Worm (Caenorhabditis elegans) whole organism, young adult: Measurements from ENCODE around the gene rpl-11.1.

Source experiments
- B0019.2 ChIP-seq: fragments of 200-800 bp; sonication (Bioruptor generic); conservative IDR thresholded peaks from 2 replicates; pipeline ENCODE4 v1.3.6; 2022; ENCODE audit warnings: missing genetic modification reagents, missing genetic modification characterization, missing compliant biosample characterization
- C06A6.2 ChIP-seq: fragments of 200-800 bp; sonication (Bioruptor generic); conservative IDR thresholded peaks from 2 replicates; pipeline ENCODE4 v1.3.6; 2022; ENCODE audit warnings: missing genetic modification characterization, missing compliant biosample characterization
- C17E4.6 ChIP-seq: fragments of 200-800 bp; sonication (Bioruptor generic); IDR thresholded peaks from 2 replicates; pipeline ENCODE4 v1.3.6; 2022; ENCODE audit warnings: missing genetic modification reagents, missing genetic modification characterization, missing compliant biosample characterization
- F33H1.4 ChIP-seq: fragments of 200-800 bp; sonication (Bioruptor generic); IDR thresholded peaks from 2 replicates; pipeline ENCODE4 v1.3.6; 2022; ENCODE audit warnings: missing genetic modification reagents, missing genetic modification characterization, missing compliant biosample characterization
- F57C9.4 ChIP-seq: sonication (generic microtip); optimal IDR thresholded peaks from 2 replicates; lab custom pipeline; 2017; ENCODE audit warnings: mild to moderate bottlenecking, missing genetic modification characterization, missing compliant biosample characterization
- K12H6.12 ChIP-seq: fragments of 200-800 bp; sonication (Bioruptor generic); optimal IDR thresholded peaks from 2 replicates; lab custom pipeline; 2018; ENCODE audit warnings: mild to moderate bottlenecking, missing genetic modification characterization, missing compliant biosample characterization
- Y67H2A.10 ChIP-seq: fragments of 200-800 bp; sonication (Bioruptor generic); conservative IDR thresholded peaks from 2 replicates; pipeline ENCODE4 v1.3.6; 2022; ENCODE audit warnings: missing genetic modification reagents, missing genetic modification characterization, missing compliant biosample characterization
- akir-1 ChIP-seq: fragments of 200-800 bp; sonication (Bioruptor generic); optimal IDR thresholded peaks from 2 replicates; lab custom pipeline; 2018; ENCODE audit warnings: mild to moderate bottlenecking, missing genetic modification characterization, moderate library complexity, missing compliant biosample characterization
- ama-1 ChIP-seq, 3 experiments: fragments of 150-350 bp in 1 of 3; sonication (generic microtip) in 2 of 3; optimal IDR thresholded peaks; 2 replicates each; lab custom pipeline; 2014 to 2018; ENCODE audit warnings: missing biosample characterization in 2 of 3, missing genetic modification characterization in 2 of 3, missing genetic modification reagents in 2 of 3
- aptf-2 ChIP-seq: fragments of 200-800 bp; sonication (Bioruptor generic); conservative IDR thresholded peaks from 2 replicates; pipeline ENCODE4 v1.3.6; 2022; ENCODE audit warnings: missing genetic modification reagents, missing genetic modification characterization, missing compliant biosample characterization
- attf-3 ChIP-seq: fragments of 200-800 bp; sonication (Bioruptor generic); conservative IDR thresholded peaks from 2 replicates; pipeline ENCODE4 v1.3.6; 2022; ENCODE audit warnings: missing genetic modification reagents, missing genetic modification characterization, missing compliant biosample characterization
- attf-5 ChIP-seq: fragments of 200-800 bp; sonication (Bioruptor generic); optimal IDR thresholded peaks from 2 replicates; lab custom pipeline; 2018; ENCODE audit warnings: mild to moderate bottlenecking, missing genetic modification characterization, missing compliant biosample characterization
- bed-1 ChIP-seq: fragments of 200-800 bp; sonication (Bioruptor generic); IDR thresholded peaks from 2 replicates; pipeline ENCODE4 v1.3.6; 2022; ENCODE audit warnings: missing genetic modification reagents, missing genetic modification characterization, missing compliant biosample characterization
- cebp-1 ChIP-seq, 2 experiments: fragments of 200-800 bp in 1 of 2; sonication (Bioruptor generic) in 1 of 2; sonication (generic microtip) in 1 of 2; IDR thresholded peaks in 1 of 2; optimal IDR thresholded peaks in 1 of 2; 2 replicates each; pipeline versions ENCODE4 v1.3.6 to Lab custom; 2017 to 2022; ENCODE audit warnings: missing compliant biosample characterization in 2 of 2, missing genetic modification characterization in 2 of 2, mild to moderate bottlenecking in 1 of 2, missing genetic modification reagents in 1 of 2, moderate library complexity in 1 of 2
- cebp-2 ChIP-seq: fragments of 200-800 bp; sonication (Bioruptor generic); IDR thresholded peaks from 2 replicates; pipeline ENCODE4 v1.3.6; 2022; ENCODE audit warnings: missing genetic modification characterization, missing compliant biosample characterization
- ceh-91 ChIP-seq: fragments of 200-800 bp; sonication (Bioruptor generic); IDR thresholded peaks from 2 replicates; pipeline ENCODE4 v1.3.6; 2022; ENCODE audit warnings: missing genetic modification reagents, missing genetic modification characterization, missing compliant biosample characterization
- efl-1 ChIP-seq: fragments of 150-350 bp; optimal IDR thresholded peaks from 2 replicates; lab custom pipeline; 2014; ENCODE audit warnings: missing biosample characterization, missing genetic modification reagents, missing genetic modification characterization
- egl-44 ChIP-seq: fragments of 200-800 bp; sonication (Bioruptor generic); IDR thresholded peaks from 2 replicates; pipeline ENCODE4 v1.3.6; 2022; ENCODE audit warnings: missing genetic modification reagents, missing genetic modification characterization, missing compliant biosample characterization
- egrh-3 ChIP-seq: fragments of 200-800 bp; sonication (Bioruptor generic); IDR thresholded peaks from 2 replicates; pipeline ENCODE4 v1.3.6; 2022; ENCODE audit warnings: missing genetic modification reagents, missing genetic modification characterization, missing compliant biosample characterization
- ekl-4 ChIP-seq: fragments of 200-800 bp; sonication (Bioruptor generic); IDR thresholded peaks from 2 replicates; pipeline ENCODE4 v1.3.6; 2022; ENCODE audit warnings: missing genetic modification reagents, missing genetic modification characterization, missing compliant biosample characterization
- ets-4 ChIP-seq: fragments of 200-800 bp; sonication (Bioruptor generic); optimal IDR thresholded peaks from 2 replicates; lab custom pipeline; 2018; ENCODE audit warnings: mild to moderate bottlenecking, missing genetic modification characterization, missing compliant biosample characterization
- him-1 ChIP-seq: sonication (generic microtip); optimal IDR thresholded peaks from 2 replicates; lab custom pipeline; 2016; ENCODE audit warnings: missing genotype, missing genetic modification reagents, missing genetic modification characterization, missing compliant biosample characterization
- hmg-1.2 ChIP-seq: fragments of 200-800 bp; sonication (Bioruptor generic); IDR thresholded peaks from 2 replicates; pipeline ENCODE4 v1.3.6; 2022; ENCODE audit warnings: missing genetic modification reagents, missing genetic modification characterization, missing compliant biosample characterization
- hmg-20 ChIP-seq: fragments of 200-800 bp; sonication (Bioruptor generic); IDR thresholded peaks from 2 replicates; pipeline ENCODE4 v1.3.6; 2022; ENCODE audit warnings: missing genetic modification reagents, missing genetic modification characterization, missing compliant biosample characterization
- hrde-1 ChIP-seq: sonication (generic microtip); optimal IDR thresholded peaks from 2 replicates; lab custom pipeline; 2016; ENCODE audit warnings: missing genetic modification characterization, mild to moderate bottlenecking, missing compliant biosample characterization, moderate library complexity, missing genotype, missing genetic modification reagents, borderline replicate concordance
- let-526 ChIP-seq: fragments of 200-800 bp; sonication (Bioruptor generic); IDR thresholded peaks from 2 replicates; pipeline ENCODE4 v1.3.6; 2022; ENCODE audit warnings: missing genetic modification reagents, missing genetic modification characterization, missing compliant biosample characterization
- lin-26 ChIP-seq: fragments of 200-800 bp; sonication (Bioruptor generic); IDR thresholded peaks from 2 replicates; pipeline ENCODE4 v1.3.6; 2022; ENCODE audit warnings: missing genetic modification reagents, missing genetic modification characterization, missing compliant biosample characterization
- lin-40 ChIP-seq: sonication (generic microtip); optimal IDR thresholded peaks from 2 replicates; lab custom pipeline; 2016; ENCODE audit warnings: missing genetic modification characterization, mild to moderate bottlenecking, missing compliant biosample characterization, missing genotype, missing genetic modification reagents
- lin-54 ChIP-seq: fragments of 200-800 bp; sonication (Bioruptor generic); optimal IDR thresholded peaks from 2 replicates; lab custom pipeline; 2018; ENCODE audit warnings: mild to moderate bottlenecking, missing genetic modification characterization, missing compliant biosample characterization
- madf-10 ChIP-seq: sonication (generic microtip); optimal IDR thresholded peaks from 2 replicates; lab custom pipeline; 2016; ENCODE audit warnings: mild to moderate bottlenecking, missing genetic modification characterization, missing compliant biosample characterization
- madf-8 ChIP-seq: fragments of 200-800 bp; sonication (Bioruptor generic); conservative IDR thresholded peaks from 2 replicates; pipeline ENCODE4 v1.3.6; 2022; ENCODE audit warnings: missing genetic modification reagents, missing genetic modification characterization, missing compliant biosample characterization
- mcd-1 ChIP-seq: fragments of 200-800 bp; sonication (Bioruptor generic); IDR thresholded peaks from 2 replicates; pipeline ENCODE4 v1.3.6; 2022; ENCODE audit warnings: missing genetic modification reagents, missing genetic modification characterization, missing compliant biosample characterization
- mel-28 ChIP-seq: sonication (generic microtip); optimal IDR thresholded peaks from 2 replicates; lab custom pipeline; 2016; ENCODE audit warnings: borderline replicate concordance, mild to moderate bottlenecking, missing genetic modification characterization, missing compliant biosample characterization
- mxl-1 ChIP-seq: sonication (generic microtip); optimal IDR thresholded peaks from 2 replicates; lab custom pipeline; 2016; ENCODE audit warnings: missing genetic modification characterization, missing compliant biosample characterization
- nhr-90 ChIP-seq: sonication (generic microtip); optimal IDR thresholded peaks from 2 replicates; lab custom pipeline; 2016; ENCODE audit warnings: missing genotype, mild to moderate bottlenecking, missing genetic modification characterization, missing compliant biosample characterization
- rcor-1 ChIP-seq: fragments of 200-800 bp; sonication (Bioruptor generic); IDR thresholded peaks from 2 replicates; pipeline ENCODE4 v1.3.6; 2022; ENCODE audit warnings: missing genetic modification reagents, missing genetic modification characterization, missing compliant biosample characterization
- snpc-1.3 ChIP-seq: sonication (generic microtip); optimal IDR thresholded peaks from 2 replicates; lab custom pipeline; 2017; ENCODE audit warnings: missing genetic modification characterization, mild to moderate bottlenecking, missing compliant biosample characterization, antibody characterized with exemption, moderate library complexity, missing genotype, missing genetic modification reagents; ENCODE audit not compliant: insufficient read depth
- sptf-2 ChIP-seq: fragments of 200-800 bp; sonication (Bioruptor generic); optimal IDR thresholded peaks from 2 replicates; lab custom pipeline; 2018; ENCODE audit warnings: mild to moderate bottlenecking, missing genetic modification characterization, missing compliant biosample characterization
- tbp1 ChIP-seq: fragments of 200-800 bp; sonication (Bioruptor generic); optimal IDR thresholded peaks from 2 replicates; lab custom pipeline; 2018; ENCODE audit warnings: mild to moderate bottlenecking, missing genetic modification characterization, missing compliant biosample characterization
- ztf-25 ChIP-seq: fragments of 200-800 bp; sonication (Bioruptor generic); IDR thresholded peaks from 2 replicates; pipeline ENCODE4 v1.3.6; 2022; ENCODE audit warnings: missing genetic modification reagents, missing genetic modification characterization, missing compliant biosample characterization
- ztf-26 ChIP-seq: sonication (generic microtip); optimal IDR thresholded peaks from 2 replicates; lab custom pipeline; 2017; ENCODE audit warnings: missing genetic modification characterization, missing compliant biosample characterization
- ztf-3 ChIP-seq: fragments of 200-800 bp; sonication (Bioruptor generic); optimal IDR thresholded peaks from 2 replicates; lab custom pipeline; 2018; ENCODE audit warnings: mild to moderate bottlenecking, missing genetic modification characterization, missing compliant biosample characterization

rpl-11.1 gene

ce11 chrV:3588223-3588622 lies 2.4 kb upstream of the rpl-11.1 start (continued):
- TF ChIP-seq snpc-1.3 (tag; lab: Kevin White, UChicago) = peak; percentile 10
- no peak for TF ChIP-seq ets-4 (GFP tag; lab: Kevin White, UChicago)
- TF ChIP-seq rcor-1 = no peak
- TF ChIP-seq Y67H2A.10 (GFP tag; lab: Robert Waterston, UW) = no peak
- TF ChIP-seq aptf-2 (GFP tag; lab: Robert Waterston, UW) = no peak
- TF ChIP-seq egl-44 (GFP tag; lab: Robert Waterston, UW) = no peak
- TF ChIP-seq mel-28 (tag; lab: Kevin White, UChicago) = no peak
- 0 out of 2 replicates have a peak, but pooled peaks have one; percentile 5 for TF ChIP-seq madf-8 (GFP tag; lab: Robert Waterston, UW)
- no peak for TF ChIP-seq him-1
- peak; percentile 69; the same call in 1 of the 2 replicates for TF ChIP-seq ztf-25 (GFP tag; lab: Robert Waterston, UW)
- no peak for TF ChIP-seq let-526 (GFP tag; lab: Robert Waterston, UW)
- no peak for TF ChIP-seq mxl-1 (tag; lab: Kevin White, UChicago)
- TF ChIP-seq ztf-26 (tag; lab: Kevin White, UChicago) = no peak
- no peak for TF ChIP-seq F57C9.4
- TF ChIP-seq tbp1 (GFP tag; lab: Kevin White, UChicago) = peak; percentile 86
- TF ChIP-seq K12H6.12 (tag; lab: Kevin White, UChicago) = no peak
- peak; percentile 28 for TF ChIP-seq nhr-90 (tag; lab: Kevin White, UChicago)
- TF ChIP-seq lin-26 (GFP tag; lab: Robert Waterston, UW) = peak; percentile 87
- 0 out of 2 replicates have a peak, but pooled peaks have one; percentile 38 for TF ChIP-seq C17E4.6 (GFP tag; lab: Robert Waterston, UW)
- TF ChIP-seq efl-1 = no peak
- no peak for TF ChIP-seq hrde-1 (tag; lab: Kevin White, UChicago)
- 0 out of 2 replicates have a peak, but pooled peaks have one; percentile 10 for TF ChIP-seq cebp-2 (GFP tag; lab: Robert Waterston, UW)
- no peak for TF ChIP-seq akir-1 (GFP tag; lab: Kevin White, UChicago)
- TF ChIP-seq madf-10 (tag; lab: Kevin White, UChicago) = no peak
- no peak for TF ChIP-seq B0019.2 (GFP tag; lab: Robert Waterston, UW)
- TF ChIP-seq F33H1.4 (GFP tag; lab: Robert Waterston, UW) = 0 out of 2 replicates have a peak, but pooled peaks have one; percentile 15

ce11 chrV:3587633-3588032 lies 1.8 kb upstream of the rpl-11.1 start:
- TF ChIP-seq egl-44 (GFP tag; lab: Robert Waterston, UW) = no peak
- no peak for TF ChIP-seq ztf-3 (GFP tag; lab: Kevin White, UChicago)
- 0 out of 2 replicates have a peak, but pooled peaks have one; percentile 29 for TF ChIP-seq attf-3 (GFP tag; lab: Robert Waterston, UW)
- TF ChIP-seq hmg-1.2 = 0 out of 2 replicates have a peak, but pooled peaks have one; percentile 11
- TF ChIP-seq lin-40 (tag; lab: Kevin White, UChicago) = no peak
- TF ChIP-seq ceh-91 (GFP tag; lab: Robert Waterston, UW) = no peak
- no peak for TF ChIP-seq ekl-4
- peak; percentile 17 for TF ChIP-seq attf-5
- no peak for TF ChIP-seq hmg-20 (GFP tag; lab: Robert Waterston, UW)
- no peak for TF ChIP-seq C17E4.6 (GFP tag; lab: Robert Waterston, UW)
- TF ChIP-seq egrh-3 = peak; percentile 9; the same call in 1 of the 2 replicates
- 0 out of 2 replicates have a peak, but pooled peaks have one; percentile 17 for TF ChIP-seq rcor-1
- no peak for TF ChIP-seq aptf-2 (GFP tag; lab: Robert Waterston, UW)
- TF ChIP-seq mxl-1 (tag; lab: Kevin White, UChicago) = no peak
- peak; percentile 88 for TF ChIP-seq cebp-1 (GFP tag; IDR thresholded peaks at IDR 0.05; lab: Robert Waterston, UW)
- TF ChIP-seq cebp-1 (tag; optimal IDR thresholded peaks at IDR 0.05; lab: Kevin White, UChicago) = peak; percentile 98
- no peak for TF ChIP-seq ztf-26 (tag; lab: Kevin White, UChicago)
- peak; percentile 39 for TF ChIP-seq snpc-1.3 (tag; lab: Kevin White, UChicago)
- no peak for TF ChIP-seq ama-1 (optimal IDR thresholded peaks at IDR 0.05; lab: Kevin White, UChicago)
- no peak for TF ChIP-seq ama-1 (GFP tag; optimal IDR thresholded peaks at IDR 0.05; lab: Kevin White, UChicago)
- peak; percentile 12 for TF ChIP-seq lin-54 (GFP tag; lab: Kevin White, UChicago)
- TF ChIP-seq F33H1.4 (GFP tag; lab: Robert Waterston, UW) = no peak
- TF ChIP-seq mcd-1 (GFP tag; lab: Robert Waterston, UW) = peak; percentile 53
- TF ChIP-seq sptf-2 (GFP tag; lab: Kevin White, UChicago) = no peak
- no peak for TF ChIP-seq C06A6.2 (GFP tag; lab: Robert Waterston, UW)
- TF ChIP-seq madf-10 (tag; lab: Kevin White, UChicago) = peak; percentile 10
- TF ChIP-seq bed-1 (GFP tag; lab: Robert Waterston, UW) = no peak
